Worm (Caenorhabditis elegans): ENCODE results near the gene scl-11.

ce11 chrIV:13095462-13095861 is 44.3 kb downstream of the scl-11 start, which contains the start of gene rfc-3:
- no peak for TF ChIP-seq him-1 (tag; optimal IDR thresholded peaks at IDR 0.05)
- no peak for TF ChIP-seq W03F9.2 (tag; optimal IDR thresholded peaks at IDR 0.05)

All from whole organism, L4/young adult.